Fruit fly (Drosophila melanogaster) whole organism, wandering third instar larva: ENCODE measurements around the gene ppk19.

ENCODE experiments used
- Abd-B ChIP-seq: fragments of >200 bp; optimal IDR thresholded peaks from 2 replicates; lab custom pipeline; 2017; ENCODE audit warnings: missing biosample characterization, missing genetic modification characterization
- CG32264 ChIP-seq: fragments of 200-800 bp; sonication (Bioruptor generic); optimal IDR thresholded peaks from 2 replicates; lab custom pipeline; 2016; ENCODE audit warnings: missing biosample characterization, missing genetic modification characterization
- CG9705 ChIP-seq: fragments of 200-800 bp; sonication (Bioruptor generic); optimal IDR thresholded peaks from 2 replicates; lab custom pipeline; 2018; ENCODE audit warnings: missing biosample characterization, mild to moderate bottlenecking, missing genetic modification characterization
- CrebA ChIP-seq: fragments of 200-800 bp; sonication (Bioruptor generic); optimal IDR thresholded peaks from 2 replicates; lab custom pipeline; 2016; ENCODE audit warnings: missing biosample characterization, mild to moderate bottlenecking, missing genetic modification characterization, borderline replicate concordance
- Dfd ChIP-seq: fragments of >200 bp; optimal IDR thresholded peaks from 2 replicates; lab custom pipeline; 2017; ENCODE audit warnings: missing biosample characterization, missing genetic modification characterization
- Dif ChIP-seq: fragments of 200-275, 200-300 bp; sonication (Bioruptor generic); optimal IDR thresholded peaks from 2 replicates; lab custom pipeline; 2018; ENCODE audit warnings: missing biosample characterization, missing genetic modification characterization; ENCODE audit not compliant: partially characterized antibody
- GATAd ChIP-seq: sonication (Bioruptor generic); optimal IDR thresholded peaks from 2 replicates; lab custom pipeline; 2016; ENCODE audit warnings: missing biosample characterization, missing genetic modification characterization
- HLH106 ChIP-seq: fragments of 200-800 bp; optimal IDR thresholded peaks from 3 replicates; lab custom pipeline; 2019; ENCODE audit warnings: missing biosample characterization, mild to moderate bottlenecking, missing genetic modification characterization, moderate library complexity
- Hnf4 ChIP-seq: fragments of 200-800 bp; sonication (Bioruptor generic); optimal IDR thresholded peaks from 2 replicates; lab custom pipeline; 2016; ENCODE audit warnings: missing biosample characterization, mild to moderate bottlenecking, missing genetic modification characterization
- Hr78 ChIP-seq: fragments of >200 bp; optimal IDR thresholded peaks from 2 replicates; lab custom pipeline; 2017; ENCODE audit warnings: missing biosample characterization, missing genetic modification characterization
- Hr83 ChIP-seq: fragments of 200-300 bp; sonication (Bioruptor generic); optimal IDR thresholded peaks from 2 replicates; lab custom pipeline; 2016; ENCODE audit warnings: missing biosample characterization, mild to moderate bottlenecking, missing genetic modification characterization, moderate library complexity; ENCODE audit not compliant: poor library complexity, severe bottlenecking
- Mio ChIP-seq: sonication (Bioruptor generic); optimal IDR thresholded peaks from 2 replicates; lab custom pipeline; 2016; ENCODE audit warnings: missing biosample characterization, missing genetic modification characterization
- Myc ChIP-seq: fragments of >200 bp; optimal IDR thresholded peaks from 2 replicates; lab custom pipeline; 2017
- N ChIP-seq: fragments of >200 bp; optimal IDR thresholded peaks from 2 replicates; lab custom pipeline; 2018; ENCODE audit warnings: missing biosample characterization, missing external identifiers, missing genetic modification characterization
- OdsH ChIP-seq: fragments of 200-800 bp; sonication (Bioruptor generic); optimal IDR thresholded peaks from 2 replicates; lab custom pipeline; 2016; ENCODE audit warnings: missing biosample characterization, mild to moderate bottlenecking, missing genetic modification characterization
- Rel ChIP-seq, 2 experiments: fragments of 200-800 bp; sonication (Bioruptor generic) in 1 of 2; optimal IDR thresholded peaks; 2 replicates in 1 of 2; 3 replicates in 1 of 2; lab custom pipeline; 2016 to 2019; ENCODE audit warnings: mild to moderate bottlenecking in 2 of 2, missing biosample characterization in 2 of 2, missing genetic modification characterization in 2 of 2, moderate library complexity in 1 of 2
- Sp1 ChIP-seq: fragments of 200-800 bp; sonication (Bioruptor generic); optimal IDR thresholded peaks from 3 replicates; lab custom pipeline; 2019; ENCODE audit warnings: missing biosample characterization, mild to moderate bottlenecking, missing genetic modification characterization, moderate library complexity
- Vsx2 ChIP-seq: fragments of 200-300, 225-300 bp; sonication (Bioruptor generic); optimal IDR thresholded peaks from 2 replicates; lab custom pipeline; 2018; ENCODE audit warnings: missing biosample characterization, missing genetic modification characterization; ENCODE audit not compliant: partially characterized antibody
- br ChIP-seq: fragments of 200-800 bp; sonication (Bioruptor generic); optimal IDR thresholded peaks from 2 replicates; lab custom pipeline; 2016; ENCODE audit warnings: missing biosample characterization, missing genetic modification characterization
- brk ChIP-seq: fragments of 200-800 bp; sonication (Bioruptor generic); optimal IDR thresholded peaks from 2 replicates; lab custom pipeline; 2016; ENCODE audit warnings: missing biosample characterization, mild to moderate bottlenecking, missing genetic modification characterization
- dl ChIP-seq, 2 experiments: fragments of 175-275, 200-275 bp in 1 of 2; fragments of 200-275 bp in 1 of 2; sonication (Bioruptor generic); optimal IDR thresholded peaks; lab custom pipeline; 2018; ENCODE audit warnings: mild to moderate bottlenecking in 2 of 2, missing biosample characterization in 2 of 2, missing genetic modification characterization in 2 of 2, moderate library complexity in 2 of 2; ENCODE audit not compliant: partially characterized antibody in 2 of 2, insufficient read depth in 1 of 2
- dmrt93B ChIP-seq: fragments of 200-800 bp; sonication (Bioruptor generic); optimal IDR thresholded peaks from 2 replicates; lab custom pipeline; 2018; ENCODE audit warnings: missing biosample characterization, mild to moderate bottlenecking, missing genetic modification characterization
- dsf ChIP-seq: sonication (Bioruptor generic); optimal IDR thresholded peaks from 2 replicates; lab custom pipeline; 2016; ENCODE audit warnings: missing biosample characterization, missing genetic modification characterization, borderline replicate concordance
- ey ChIP-seq: fragments of 200-800 bp; sonication (Bioruptor generic); optimal IDR thresholded peaks from 2 replicates; lab custom pipeline; 2016; ENCODE audit warnings: missing biosample characterization, missing genetic modification characterization
- foxo ChIP-seq, 2 experiments: fragments of 200-800 bp; sonication (Bioruptor generic); optimal IDR thresholded peaks; 2 replicates in 1 of 2; 3 replicates in 1 of 2; lab custom pipeline; 2016 to 2017; ENCODE audit warnings: missing biosample characterization in 2 of 2, missing genetic modification characterization in 2 of 2
- fru ChIP-seq: fragments of 200-800 bp; sonication (Bioruptor generic); optimal IDR thresholded peaks from 3 replicates; lab custom pipeline; 2016; ENCODE audit warnings: missing biosample characterization, mild to moderate bottlenecking, missing genetic modification characterization
- h ChIP-seq: fragments of 200-800 bp; sonication (Bioruptor generic); optimal IDR thresholded peaks from 3 replicates; lab custom pipeline; 2016; ENCODE audit warnings: missing biosample characterization, mild to moderate bottlenecking, missing genetic modification characterization
- pan ChIP-seq: fragments of >200 bp; optimal IDR thresholded peaks from 2 replicates; lab custom pipeline; 2017
- psq ChIP-seq: fragments of 200-800 bp; sonication (Bioruptor generic); optimal IDR thresholded peaks from 3 replicates; lab custom pipeline; 2017; ENCODE audit warnings: missing biosample characterization, mild to moderate bottlenecking, missing genetic modification characterization, moderate library complexity
- rgr ChIP-seq: fragments of 200-800 bp; sonication (Bioruptor generic); optimal IDR thresholded peaks from 3 replicates; lab custom pipeline; 2016; ENCODE audit warnings: missing biosample characterization, mild to moderate bottlenecking, missing genetic modification characterization
- sage ChIP-seq: fragments of 200-800 bp; sonication (Bioruptor generic); optimal IDR thresholded peaks from 2 replicates; lab custom pipeline; 2016; ENCODE audit warnings: missing biosample characterization, mild to moderate bottlenecking, missing genetic modification characterization
- sv ChIP-seq: fragments of 200-800 bp; sonication (Bioruptor generic); optimal IDR thresholded peaks from 3 replicates; lab custom pipeline; 2016; ENCODE audit warnings: missing biosample characterization, missing genetic modification characterization
- tai ChIP-seq: sonication (Bioruptor generic); optimal IDR thresholded peaks from 2 replicates; lab custom pipeline; 2016; ENCODE audit warnings: missing biosample characterization, missing genetic modification characterization
- usp ChIP-seq: fragments of >200 bp; optimal IDR thresholded peaks from 2 replicates; lab custom pipeline; 2017; ENCODE audit warnings: missing biosample characterization, missing genetic modification characterization
- woc ChIP-seq: sonication (Bioruptor generic); optimal IDR thresholded peaks from 2 replicates; lab custom pipeline; 2016; ENCODE audit warnings: missing biosample characterization, mild to moderate bottlenecking, missing genetic modification characterization

The ppk19 gene

DNA sequence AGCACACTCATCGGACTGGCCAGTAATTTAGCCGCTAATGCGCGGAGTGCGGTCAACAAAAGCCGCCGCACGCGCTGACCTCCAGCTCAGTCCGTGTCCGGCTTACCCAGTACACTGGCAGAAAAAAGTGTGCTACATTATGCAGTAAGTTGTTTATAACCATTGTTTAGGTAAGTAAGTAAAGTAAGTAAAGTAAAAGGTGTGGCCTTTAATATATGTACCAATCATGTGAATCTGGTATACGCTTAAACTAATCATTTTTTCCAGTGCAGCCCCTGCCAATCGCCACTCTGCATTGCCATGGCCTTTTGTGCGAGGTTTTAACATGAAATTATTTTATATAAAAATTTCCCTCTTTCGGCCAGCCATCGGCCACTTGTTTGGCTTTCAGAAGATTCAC, 39.2 kb downstream of the ppk19 start:
- TF ChIP-seq N (no peak), Rel (GFP tag; optimal IDR thresholded peaks at IDR 0.05; lab: Kevin White, UChicago) (no peak), Rel (tag; optimal IDR thresholded peaks at IDR 0.05; lab: Kevin White, UChicago) (no peak), Hnf4 (no peak), HLH106 (tag; lab: Kevin White, UChicago) (no peak)
- TF ChIP-seq, all 38 proteins: peak for 0

dm6 chr3R:29714314-29714713, 42.1 kb downstream of the ppk19 start, which contains the start of gene Obp99d:
Gene Obp99d, plus strand, starts transcription at chr3R:29714505.
- no peak for TF ChIP-seq rgr (GFP tag; lab: Kevin White, UChicago)
- TF ChIP-seq woc (GFP tag; lab: Kevin White, UChicago): no peak
- no peak for TF ChIP-seq Dfd (GFP tag; lab: Kevin White, UChicago)
- TF ChIP-seq dl (GFP tag; optimal IDR thresholded peaks at IDR 0.05; lab: Kevin White, UChicago; ENCODE audit: insufficient read depth in 1 of 2, partially characterized antibody in 2 of 2): no peak
- TF ChIP-seq CrebA: no peak
- TF ChIP-seq CG9705 (GFP tag; lab: Kevin White, UChicago): no peak
- no peak for TF ChIP-seq sage (GFP tag; lab: Kevin White, UChicago)
- no peak for TF ChIP-seq h (GFP tag; lab: Kevin White, UChicago)
- no peak for TF ChIP-seq CG32264 (GFP tag; lab: Kevin White, UChicago)
- no peak for TF ChIP-seq usp
- no peak for TF ChIP-seq dmrt93B (GFP tag; lab: Kevin White, UChicago)
- no peak for TF ChIP-seq Hnf4
- TF ChIP-seq tai: no peak
- no peak for TF ChIP-seq OdsH

DNA sequence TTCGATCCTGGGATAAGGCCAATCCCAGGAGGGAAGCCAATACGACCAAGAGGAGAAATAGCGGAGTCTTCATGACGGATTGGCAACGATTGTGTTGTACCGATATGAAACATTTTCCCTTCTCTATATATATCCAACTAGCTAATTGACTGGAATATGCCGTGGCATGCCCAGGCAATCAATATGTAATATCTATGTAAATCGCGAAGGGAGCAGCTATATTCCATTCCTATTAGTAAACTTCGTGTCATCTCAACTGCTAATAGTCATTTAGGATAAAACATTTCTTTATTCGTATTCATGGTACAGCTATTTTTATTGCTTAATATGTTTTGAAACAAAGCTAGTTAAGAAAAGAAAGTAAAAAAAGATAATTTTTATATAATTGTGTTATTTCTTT, 43.0 kb downstream of the ppk19 start, which contains the start of gene Dup99B:
Dup99B (minus strand) TSS at position 101 of the 400 bp plus-strand sequence.
- TF ChIP-seq CG9705 (GFP tag; lab: Kevin White, UChicago) (no peak), dmrt93B (GFP tag; lab: Kevin White, UChicago) (no peak), dl (GFP tag; optimal IDR thresholded peaks at IDR 0.05; lab: Kevin White, UChicago; ENCODE audit: insufficient read depth in 1 of 2, partially characterized antibody in 2 of 2) (no peak), GATAd (GFP tag; lab: Kevin White, UChicago) (no peak), Hr83 (GFP tag; lab: Kevin White, UChicago) (no peak), br (GFP tag; lab: Kevin White, UChicago) (no peak), ey (GFP tag; lab: Kevin White, UChicago) (no peak), woc (GFP tag; lab: Kevin White, UChicago) (no peak), rgr (GFP tag; lab: Kevin White, UChicago) (no peak), fru (no peak), HLH106 (tag; lab: Kevin White, UChicago) (no peak), Myc (lab: Kevin White, UChicago) (no peak), sage (GFP tag; lab: Kevin White, UChicago) (no peak), Abd-B (GFP tag; lab: Kevin White, UChicago) (no peak), usp (no peak)

DNA sequence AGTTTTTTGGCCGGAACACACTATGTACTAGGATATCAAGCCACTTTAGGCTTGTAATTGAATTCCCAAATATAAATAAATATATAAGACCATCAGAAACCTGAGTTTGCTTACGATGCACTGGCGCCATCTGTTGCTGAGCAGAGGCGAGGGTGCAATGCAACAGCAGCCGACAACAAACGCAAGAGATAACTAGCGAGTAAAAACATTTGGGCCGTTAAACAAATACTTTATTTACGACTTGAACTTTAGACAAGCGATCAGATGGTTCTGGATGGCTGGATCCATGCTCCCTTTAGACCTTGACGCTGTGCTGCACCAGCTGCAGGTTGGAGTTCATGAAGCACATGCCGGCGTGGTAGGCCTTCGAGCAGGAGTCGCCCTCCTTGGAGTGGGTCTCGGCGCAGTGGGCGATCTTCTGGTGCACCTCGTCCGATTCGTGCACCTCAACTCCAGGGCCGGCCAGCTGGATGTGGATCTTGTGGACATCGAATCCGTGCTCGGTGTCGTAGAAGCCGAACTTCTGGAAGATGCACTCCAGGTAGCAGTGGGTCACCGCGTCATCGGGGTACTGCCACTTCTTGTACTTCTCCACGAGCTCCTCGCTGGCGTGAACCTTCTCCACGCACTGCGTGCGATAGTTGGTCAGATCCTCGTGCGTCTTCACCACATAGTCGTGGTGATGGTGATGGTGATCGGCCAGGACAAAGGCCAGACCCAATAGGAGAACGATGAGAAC, 44.0 kb downstream of the ppk19 start:
- TF ChIP-seq Hr83 (GFP tag; lab: Kevin White, UChicago) (peak; percentile 52), OdsH (no peak), fru (no peak), tai (no peak), dsf (GFP tag; lab: Kevin White, UChicago) (no peak), pan (no peak), CG32264 (GFP tag; lab: Kevin White, UChicago) (no peak), Myc (lab: Kevin White, UChicago) (no peak), Hr78 (GFP tag; lab: Kevin White, UChicago) (no peak), brk (GFP tag; lab: Kevin White, UChicago) (peak; percentile 8), sv (GFP tag; lab: Kevin White, UChicago) (no peak)

- TF ChIP-seq psq (GFP tag; lab: Kevin White, UChicago) (no peak), GATAd (GFP tag; lab: Kevin White, UChicago) (peak; percentile 31), foxo (GFP tag; optimal IDR thresholded peaks at IDR 0.05; lab: Kevin White, UChicago) (peak in 1 of 2 experiments; percentile 49), Mio (no peak), h (GFP tag; lab: Kevin White, UChicago) (peak; percentile 28), OdsH (peak; percentile 35), fru (peak; percentile 16), Vsx2 (no peak), Dif (GFP tag; lab: Kevin White, UChicago) (no peak), tai (no peak), Sp1 (peak; percentile 36), dl (GFP tag; optimal IDR thresholded peaks at IDR 0.05; lab: Kevin White, UChicago; ENCODE audit: insufficient read depth in 1 of 2, partially characterized antibody in 2 of 2) (no peak), HLH106 (tag; lab: Kevin White, UChicago) (peak; percentile 4), br (GFP tag; lab: Kevin White, UChicago) (peak; percentile 49), Hnf4 (peak; percentile 24), CG9705 (GFP tag; lab: Kevin White, UChicago) (peak; percentile 37), rgr (GFP tag; lab: Kevin White, UChicago) (peak; percentile 38), dsf (GFP tag; lab: Kevin White, UChicago) (no peak)
These were observed 44.6 kb downstream of the ppk19 start, which contains the start of gene Obp99b for dm6 chr3R:29716782-29717317. Gene Obp99b, minus strand, starts transcription at chr3R:29716896.
